Worm (Caenorhabditis elegans) whole organism, L4/young adult: ENCODE data around the gene str-153.

Experiments used
- W03F9.2 ChIP-seq: fragments of 150-350 bp; optimal IDR thresholded peaks from 2 replicates; lab custom pipeline; 2014; ENCODE audit warnings: missing biosample characterization, missing genetic modification characterization
- dao-5 ChIP-seq: sonication (generic microtip); optimal IDR thresholded peaks from 2 replicates; lab custom pipeline; 2016; ENCODE audit warnings: missing genotype, missing genetic modification characterization, moderate library complexity, missing compliant biosample characterization
- him-1 ChIP-seq: sonication (generic microtip); optimal IDR thresholded peaks from 2 replicates; lab custom pipeline; 2016; ENCODE audit warnings: missing genotype, missing genetic modification reagents, missing genetic modification characterization, missing compliant biosample characterization

DNA sequence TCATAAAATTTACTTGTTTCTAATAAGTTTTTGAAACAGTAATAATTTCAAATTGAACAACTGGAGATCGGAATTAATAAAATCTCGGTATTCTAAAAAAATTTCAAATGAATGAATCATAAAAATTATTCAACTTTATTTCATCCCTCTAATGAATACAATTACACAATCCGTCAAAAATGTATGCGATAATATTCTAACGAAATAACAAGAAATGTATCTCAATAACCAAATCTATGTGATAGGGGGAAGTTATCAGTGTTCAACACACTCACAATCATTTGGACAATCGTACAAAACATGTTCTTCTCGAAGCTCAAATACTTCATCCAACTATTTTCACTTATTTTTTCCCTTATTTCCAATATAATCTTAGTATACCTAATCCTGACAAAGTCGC, 7.5 kb downstream of the str-153 start, which contains the start of gene Y9C9A.5:
- TF ChIP-seq dao-5 = no peak
- TF ChIP-seq him-1 (tag; lab: Kevin White, UChicago) = no peak
- no peak for TF ChIP-seq W03F9.2 (tag; lab: Kevin White, UChicago)
